Fruit fly (Drosophila melanogaster): Measurements from ENCODE around the gene Remo.

Gene Remo

dm6 chrX:13302615-13303526 is 15.0 kb downstream of the Remo start (continued):
- no peak for TF ChIP-seq al (GFP tag; IDR thresholded peaks at IDR 0.05)
- TF ChIP-seq Mad (GFP tag; optimal IDR thresholded peaks at IDR 0.05): no peak
- TF ChIP-seq CG8290 (GFP tag; optimal IDR thresholded peaks at IDR 0.05): no peak
- TF ChIP-seq CG8290 (tag; optimal IDR thresholded peaks at IDR 0.05): peak in 1 of 2 experiments; percentile 31
- no peak for TF ChIP-seq prd (optimal IDR thresholded peaks at IDR 0.05)
- TF ChIP-seq prd (GFP tag; IDR thresholded peaks at IDR 0.05): no peak
- peak in 1 of 2 experiments; percentile 40 for TF ChIP-seq bsh (GFP tag; optimal IDR thresholded peaks at IDR 0.05)
- no peak for TF ChIP-seq hkb (optimal IDR thresholded peaks at IDR 0.05)
- no peak; the same call in 1 of the 2 replicates for TF ChIP-seq hkb (GFP tag; IDR thresholded peaks at IDR 0.05)
- TF ChIP-seq chinmo (GFP tag; IDR thresholded peaks at IDR 0.05; ENCODE audit: partially characterized antibody): peak; percentile 96
- TF ChIP-seq tin (GFP tag; optimal IDR thresholded peaks at IDR 0.05): no peak
- no peak for TF ChIP-seq nerfin-1 (tag; optimal IDR thresholded peaks at IDR 0.05)
- TF ChIP-seq Doc3 (GFP tag; IDR thresholded peaks at IDR 0.05; ENCODE audit: partially characterized antibody): no peak
- no peak for TF ChIP-seq CG1233 (GFP tag; optimal IDR thresholded peaks at IDR 0.05)

dm6 chrX:13303527-13303655 is 15.5 kb downstream of the Remo start, which contains the start of gene IP3K2:
Gene IP3K2, plus strand, starts transcription at chrX:13303633.
- TF ChIP-seq gcm (GFP tag; optimal IDR thresholded peaks at IDR 0.05): no peak
- no peak for TF ChIP-seq fd3F (GFP tag; optimal IDR thresholded peaks at IDR 0.05)
- TF ChIP-seq br (optimal IDR thresholded peaks at IDR 0.05): no peak

- TF ChIP-seq dmrt99B (tag; optimal IDR thresholded peaks at IDR 0.05): no peak
- TF ChIP-seq E2f1 (GFP tag; IDR thresholded peaks at IDR 0.05): no peak
- TF ChIP-seq CG8478 (optimal IDR thresholded peaks at IDR 0.05): peak; percentile 12
- peak; percentile 18 for TF ChIP-seq Deaf1 (tag; optimal IDR thresholded peaks at IDR 0.05)
- TF ChIP-seq CG7372 (GFP tag; IDR thresholded peaks at IDR 0.05): no peak
- no peak for TF ChIP-seq gro (GFP tag; optimal IDR thresholded peaks at IDR 0.05)
- no peak for TF ChIP-seq dati (GFP tag; IDR thresholded peaks at IDR 0.05)
- TF ChIP-seq NK7.1 (GFP tag; optimal IDR thresholded peaks at IDR 0.05): no peak
- TF ChIP-seq D (optimal IDR thresholded peaks at IDR 0.05): no peak
- peak; percentile 2 for TF ChIP-seq D (GFP tag; optimal IDR thresholded peaks at IDR 0.05)
- TF ChIP-seq cg (GFP tag; optimal IDR thresholded peaks at IDR 0.05): peak; percentile 83
- no peak for TF ChIP-seq CG18011 (GFP tag; optimal IDR thresholded peaks at IDR 0.05)
- peak; percentile 63 for TF ChIP-seq row (GFP tag; IDR thresholded peaks at IDR 0.05)
- TF ChIP-seq CG5180 (GFP tag; optimal IDR thresholded peaks at IDR 0.05): no peak
- peak; percentile 82; the same call in 3 of the 4 replicates for TF ChIP-seq chinmo (GFP tag; IDR thresholded peaks at IDR 0.05; ENCODE audit: partially characterized antibody)
- peak; percentile 98 for TF ChIP-seq crol (GFP tag; IDR thresholded peaks at IDR 0.05)
- TF ChIP-seq Ssrp (tag; optimal IDR thresholded peaks at IDR 0.05): no peak
- TF ChIP-seq kni (GFP tag; optimal IDR thresholded peaks at IDR 0.05): peak; percentile 55
- TF ChIP-seq CG1792 (GFP tag; optimal IDR thresholded peaks at IDR 0.05): no peak
- TF ChIP-seq vvl (GFP tag; IDR thresholded peaks at IDR 0.05): no peak
- TF ChIP-seq ATbp (GFP tag; optimal IDR thresholded peaks at IDR 0.05): peak; percentile 26
- TF ChIP-seq sisA (GFP tag; IDR thresholded peaks at IDR 0.05): no peak
- peak; percentile 28 for TF ChIP-seq nau (GFP tag; optimal IDR thresholded peaks at IDR 0.05)
- TF ChIP-seq Adf1 (GFP tag; IDR thresholded peaks at IDR 0.05): peak; percentile 45
- no peak for TF ChIP-seq dm (GFP tag; optimal IDR thresholded peaks at IDR 0.05)
- no peak for TF ChIP-seq pb (GFP tag; optimal IDR thresholded peaks at IDR 0.05)
- TF ChIP-seq Med (GFP tag): peak; percentile 64
- peak; percentile 13 for TF ChIP-seq CG2678 (tag; optimal IDR thresholded peaks at IDR 0.05)
- no peak for TF ChIP-seq Kr (GFP tag; optimal IDR thresholded peaks at IDR 0.05)
- no peak for TF ChIP-seq ato (GFP tag; IDR thresholded peaks at IDR 0.05; ENCODE audit: partially characterized antibody)
- TF ChIP-seq CG4730 (GFP tag; IDR thresholded peaks at IDR 0.05): no peak
Observed at dm6 chrX:13303656-13304647, 16.1 kb downstream of the Remo start.
